Fruit fly (Drosophila melanogaster): ENCODE data around the gene Uch.

Gene Uch

dm6 chr2L:2201107-2201561 is 12.9 kb downstream of the Uch start (continued):
- TF ChIP-seq CG12071 (GFP tag; optimal IDR thresholded peaks at IDR 0.05) (peak; percentile 64), ftz-f1 (GFP tag; optimal IDR thresholded peaks at IDR 0.05) (no peak), CG7271 (tag; optimal IDR thresholded peaks at IDR 0.05) (peak; percentile 6), emc (GFP tag; optimal IDR thresholded peaks at IDR 0.05) (peak; percentile 8), Poxn (GFP tag; IDR thresholded peaks at IDR 0.05) (no peak), sqz (GFP tag; optimal IDR thresholded peaks at IDR 0.05) (peak; percentile 85), gem (tag; optimal IDR thresholded peaks at IDR 0.05) (peak; percentile 91), CG10366 (GFP tag; IDR thresholded peaks at IDR 0.05) (peak; percentile 60), CG4282 (GFP tag; optimal IDR thresholded peaks at IDR 0.05) (no peak), CG7928 (GFP tag; optimal IDR thresholded peaks at IDR 0.05) (no peak), shn (GFP tag; optimal IDR thresholded peaks at IDR 0.05) (peak; percentile 73), Bgb (GFP tag; IDR thresholded peaks at IDR 0.05; ENCODE audit: partially characterized antibody) (no peak), fd3F (GFP tag; optimal IDR thresholded peaks at IDR 0.05) (peak; percentile 23), CG10209 (GFP tag; optimal IDR thresholded peaks at IDR 0.05) (peak; percentile 84), repo (GFP tag; optimal IDR thresholded peaks at IDR 0.05) (peak; percentile 50), crp (GFP tag; optimal IDR thresholded peaks at IDR 0.05) (peak in 1 of 2 experiments; percentile 40), pros (GFP tag; optimal IDR thresholded peaks at IDR 0.05) (no peak), fu2 (GFP tag; optimal IDR thresholded peaks at IDR 0.05) (no peak), CG18011 (GFP tag; optimal IDR thresholded peaks at IDR 0.05) (no peak), CG18619 (GFP tag; optimal IDR thresholded peaks at IDR 0.05) (peak; percentile 74), CG1529 (GFP tag; optimal IDR thresholded peaks at IDR 0.05) (peak; percentile 91), Dref (GFP tag; IDR thresholded peaks at IDR 0.05) (no peak), CG31441 (GFP tag; IDR thresholded peaks at IDR 0.05) (no peak; the same call in none of the 2 replicates), CG2875 (GFP tag; optimal IDR thresholded peaks at IDR 0.05) (peak; percentile 89), lbe (GFP tag; optimal IDR thresholded peaks at IDR 0.05) (peak; percentile 27), lmd (GFP tag; IDR thresholded peaks at IDR 0.05) (peak; percentile 68; the same call in 1 of the 2 replicates), Gug (GFP tag; IDR thresholded peaks at IDR 0.05) (peak; percentile 42; the same call in 2 of the 4 replicates), CG1233 (GFP tag; optimal IDR thresholded peaks at IDR 0.05) (peak; percentile 81), Ravus (GFP tag; IDR thresholded peaks at IDR 0.05) (no peak; the same call in 1 of the 2 replicates), zfh2 (GFP tag; optimal IDR thresholded peaks at IDR 0.05) (no peak), luna (GFP tag; optimal IDR thresholded peaks at IDR 0.05) (no peak), Sox102F (GFP tag; optimal IDR thresholded peaks at IDR 0.05) (peak; percentile 86), sna (GFP tag; IDR thresholded peaks at IDR 0.05; ENCODE audit: partially characterized antibody) (no peak), knrl (GFP tag; IDR thresholded peaks at IDR 0.05; ENCODE audit: partially characterized antibody) (0 out of 3 replicates have a peak, but pooled peaks have one; percentile 12), CG4617 (GFP tag; optimal IDR thresholded peaks at IDR 0.05; ENCODE audit: borderline replicate concordance) (peak; percentile 51), CG2889 (GFP tag; IDR thresholded peaks at IDR 0.05) (no peak), Hmr (GFP tag; optimal IDR thresholded peaks at IDR 0.05) (peak; percentile 45), CG12659 (GFP tag; optimal IDR thresholded peaks at IDR 0.05) (peak; percentile 71), CG5953 (GFP tag; IDR thresholded peaks at IDR 0.05) (0 out of 2 replicates have a peak, but pooled peaks have one; percentile 39), Med (GFP tag) (peak; percentile 91), kah (GFP tag; optimal IDR thresholded peaks at IDR 0.05) (peak; percentile 21), CHES-1-like (GFP tag; optimal IDR thresholded peaks at IDR 0.05) (no peak), kni (GFP tag; optimal IDR thresholded peaks at IDR 0.05) (peak; percentile 54), CG15479 (GFP tag; optimal IDR thresholded peaks at IDR 0.05) (no peak), CG6683 (GFP tag; optimal IDR thresholded peaks at IDR 0.05) (peak; percentile 42), GATAe (GFP tag; conservative IDR thresholded peaks at IDR 0.05) (no peak), E2f1 (GFP tag; IDR thresholded peaks at IDR 0.05) (peak; percentile 73), CG15601 (tag; optimal IDR thresholded peaks at IDR 0.05) (peak; percentile 96), abd-A (tag; optimal IDR thresholded peaks at IDR 0.05) (no peak)
